Fruit fly (Drosophila melanogaster): ENCODE measurements around the gene CG18789.

CG18789 gene

DNA sequence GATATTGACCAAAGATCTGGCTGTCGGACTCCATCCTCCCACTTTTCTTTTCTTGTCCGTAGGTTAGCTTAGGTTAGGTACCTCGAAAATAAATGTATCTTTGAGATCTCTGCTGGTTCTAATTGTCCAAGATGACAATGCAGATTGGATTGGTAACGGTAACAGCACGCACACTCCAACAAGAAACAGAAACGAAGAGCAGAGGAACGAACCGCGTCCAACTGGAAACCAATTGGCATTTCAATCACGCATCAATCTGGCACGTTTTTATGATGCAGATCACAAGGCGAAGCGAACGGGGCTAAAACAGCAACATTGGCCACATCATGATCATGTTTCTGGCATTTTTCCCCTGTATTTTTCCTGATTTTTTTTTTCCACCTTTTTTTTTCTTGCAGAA lies 39.4 kb downstream of the CG18789 start:
- TF ChIP-seq achi (GFP tag; optimal IDR thresholded peaks at IDR 0.05) = no peak
- TF ChIP-seq topi (GFP tag; optimal IDR thresholded peaks at IDR 0.05) = no peak
- no peak for TF ChIP-seq CG11762 (GFP tag; optimal IDR thresholded peaks at IDR 0.05; ENCODE audit: insufficient read depth)
- TF ChIP-seq salr (GFP tag; optimal IDR thresholded peaks at IDR 0.05) = no peak
- TF ChIP-seq CG16779 (tag; optimal IDR thresholded peaks at IDR 0.05) = no peak
- no peak for TF ChIP-seq dac (GFP tag; optimal IDR thresholded peaks at IDR 0.05)
- TF ChIP-seq CG6854 (GFP tag; optimal IDR thresholded peaks at IDR 0.05) = no peak
- TF ChIP-seq vri (GFP tag; optimal IDR thresholded peaks at IDR 0.05) = no peak
- no peak for TF ChIP-seq Gug (GFP tag; IDR thresholded peaks at IDR 0.05)
- no peak for TF ChIP-seq pdm3 (GFP tag; optimal IDR thresholded peaks at IDR 0.05)
- TF ChIP-seq dsx (GFP tag; optimal IDR thresholded peaks at IDR 0.05; ENCODE audit: poor library complexity, severe bottlenecking) = no peak

DNA sequence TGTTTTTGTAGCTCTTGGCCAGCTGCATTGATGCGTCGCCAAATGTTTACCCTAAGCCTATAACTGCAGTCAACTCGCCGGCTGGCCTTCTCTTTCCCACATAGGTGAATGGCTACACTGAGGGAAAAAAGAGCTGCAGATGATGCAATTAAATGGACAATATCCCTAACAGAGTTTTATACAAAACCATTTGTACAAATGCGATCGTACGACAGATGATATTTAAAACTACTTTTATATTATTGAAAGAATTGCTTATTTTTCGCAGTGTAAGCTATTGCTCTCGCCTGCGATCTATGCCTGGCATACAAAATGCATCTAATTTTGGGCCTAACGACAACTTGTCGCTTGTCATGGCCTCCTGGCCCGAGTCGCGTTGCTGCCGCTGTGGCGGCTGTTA lies 45.3 kb downstream of the CG18789 start:
- TF ChIP-seq Eip78C (GFP tag) = peak; percentile 79
- peak; percentile 78 for TF ChIP-seq achi (GFP tag; optimal IDR thresholded peaks at IDR 0.05)
- peak; percentile 86 for TF ChIP-seq OdsH (GFP tag; optimal IDR thresholded peaks at IDR 0.05)
- TF ChIP-seq acj6 (GFP tag; optimal IDR thresholded peaks at IDR 0.05) = peak; percentile 73
- TF ChIP-seq CG1621 (tag; optimal IDR thresholded peaks at IDR 0.05) = peak; percentile 64
- peak; percentile 94 for TF ChIP-seq Hr4 (GFP tag; optimal IDR thresholded peaks at IDR 0.05)
- TF ChIP-seq esn (GFP tag; optimal IDR thresholded peaks at IDR 0.05) = no peak
- peak; percentile 95 for TF ChIP-seq CG6163 (GFP tag; IDR thresholded peaks at IDR 0.05)
- TF ChIP-seq Blimp-1 (GFP tag; optimal IDR thresholded peaks at IDR 0.05) = no peak
- TF ChIP-seq dsx (GFP tag; optimal IDR thresholded peaks at IDR 0.05; ENCODE audit: poor library complexity, severe bottlenecking) = peak; percentile 7
- TF ChIP-seq Sox14 (GFP tag; optimal IDR thresholded peaks at IDR 0.05) = peak; percentile 75
- peak; percentile 56 for TF ChIP-seq CG10669 (GFP tag; optimal IDR thresholded peaks at IDR 0.05)
- no peak for TF ChIP-seq svp (GFP tag)
- no peak for TF ChIP-seq CG11902 (GFP tag; optimal IDR thresholded peaks at IDR 0.05)
- TF ChIP-seq salr (GFP tag; optimal IDR thresholded peaks at IDR 0.05) = peak; percentile 39 to 78
- TF ChIP-seq Smox (GFP tag; optimal IDR thresholded peaks at IDR 0.05) = peak; percentile 21
- peak; percentile 94 for TF ChIP-seq CG32006 (GFP tag; optimal IDR thresholded peaks at IDR 0.05)
- TF ChIP-seq CG10631 (GFP tag; optimal IDR thresholded peaks at IDR 0.05) = peak; percentile 80
- peak; percentile 95 for TF ChIP-seq CG15336 (GFP tag; IDR thresholded peaks at IDR 0.05)
- TF ChIP-seq spab (GFP tag; optimal IDR thresholded peaks at IDR 0.05) = peak; percentile 5
- peak; percentile 65 for TF ChIP-seq fd59A (GFP tag; optimal IDR thresholded peaks at IDR 0.05)
- TF ChIP-seq ss (GFP tag; optimal IDR thresholded peaks at IDR 0.05) = peak in 1 of 2 experiments; percentile 23
- TF ChIP-seq Gug (GFP tag; IDR thresholded peaks at IDR 0.05) = peak; percentile 89
- peak; percentile 52 for TF ChIP-seq CG11762 (GFP tag; optimal IDR thresholded peaks at IDR 0.05; ENCODE audit: insufficient read depth)
- peak; percentile 33 for TF ChIP-seq CG8632 (GFP tag; optimal IDR thresholded peaks at IDR 0.05)
- TF ChIP-seq dac (GFP tag; optimal IDR thresholded peaks at IDR 0.05) = peak; percentile 87
- peak; percentile 27 for TF ChIP-seq CG6808 (GFP tag; optimal IDR thresholded peaks at IDR 0.05)
- TF ChIP-seq Eip75B (GFP tag; optimal IDR thresholded peaks at IDR 0.05) = peak; percentile 59
- peak; percentile 3 for TF ChIP-seq Sox15 (GFP tag; optimal IDR thresholded peaks at IDR 0.05)
- peak; percentile 56 for TF ChIP-seq CG31627 (GFP tag; optimal IDR thresholded peaks at IDR 0.05)
- TF ChIP-seq CG4318 (GFP tag; optimal IDR thresholded peaks at IDR 0.05) = peak; percentile 90
- TF ChIP-seq CG3032 (tag; optimal IDR thresholded peaks at IDR 0.05) = peak; percentile 49
- peak; percentile 96 for TF ChIP-seq eg (GFP tag; IDR thresholded peaks at IDR 0.05)
- TF ChIP-seq CG6854 (GFP tag; optimal IDR thresholded peaks at IDR 0.05) = no peak
- TF ChIP-seq cyc (GFP tag; optimal IDR thresholded peaks at IDR 0.05) = peak; percentile 26
- peak; percentile 53 for TF ChIP-seq Met (GFP tag; optimal IDR thresholded peaks at IDR 0.05)
- peak; percentile 35 for TF ChIP-seq lz (GFP tag; optimal IDR thresholded peaks at IDR 0.05)
- peak; percentile 67 for TF ChIP-seq CG3919 (GFP tag; optimal IDR thresholded peaks at IDR 0.05)
- TF ChIP-seq CG8119 (GFP tag; IDR thresholded peaks at IDR 0.05) = peak; percentile 96
- TF ChIP-seq CG7368 (GFP tag; optimal IDR thresholded peaks at IDR 0.05) = peak; percentile 16
- TF ChIP-seq pdm3 (GFP tag; optimal IDR thresholded peaks at IDR 0.05) = peak; percentile 82
- TF ChIP-seq Hr39 (GFP tag; optimal IDR thresholded peaks at IDR 0.05) = peak; percentile 56
- peak; percentile 81 for TF ChIP-seq net (GFP tag; optimal IDR thresholded peaks at IDR 0.05)
- TF ChIP-seq CG6276 (GFP tag; optimal IDR thresholded peaks at IDR 0.05) = peak; percentile 80
- TF ChIP-seq Hr38 (GFP tag; optimal IDR thresholded peaks at IDR 0.05) = peak; percentile 66
- TF ChIP-seq Lpt (GFP tag; optimal IDR thresholded peaks at IDR 0.05) = peak; percentile 84

Data from whole organism, prepupa.